Worm (Caenorhabditis elegans) whole organism, L3 larva: ENCODE measurements around the gene dgn-2.

Experiments used
- ama-1 ChIP-seq: fragments of 150-350 bp; optimal IDR thresholded peaks from 2 replicates; lab custom pipeline; 2018
- ceh-82 ChIP-seq: fragments of 150-350 bp; optimal IDR thresholded peaks from 2 replicates; lab custom pipeline; 2014; ENCODE audit warnings: missing biosample characterization, missing genetic modification characterization
- elt-2 ChIP-seq: sonication (generic microtip); optimal IDR thresholded peaks from 2 replicates; lab custom pipeline; 2016; ENCODE audit warnings: missing genetic modification reagents, mild to moderate bottlenecking, missing genetic modification characterization, missing compliant biosample characterization
- elt-3 ChIP-seq, 3 experiments: fragments of 150-350 bp in 1 of 3; sonication (generic microtip) in 2 of 3; optimal IDR thresholded peaks; 2 replicates in 2 of 3; 4 replicates in 1 of 3; lab custom pipeline; 2014 to 2017; ENCODE audit warnings: missing biosample characterization in 3 of 3, missing genetic modification characterization in 3 of 3
- lin-39 ChIP-seq: fragments of 150-350 bp; optimal IDR thresholded peaks from 2 replicates; lab custom pipeline; 2018; ENCODE audit warnings: missing biosample characterization, missing genetic modification reagents, missing genetic modification characterization
- mdl-1 ChIP-seq: fragments of 150-350 bp; optimal IDR thresholded peaks from 2 replicates; lab custom pipeline; 2014; ENCODE audit warnings: missing biosample characterization, missing genetic modification characterization
- nhr-11 ChIP-seq: fragments of 150-350 bp; optimal IDR thresholded peaks from 2 replicates; lab custom pipeline; 2014; ENCODE audit warnings: missing biosample characterization, missing genetic modification characterization
- nhr-12 ChIP-seq: fragments of 150-350 bp; optimal IDR thresholded peaks from 2 replicates; lab custom pipeline; 2014; ENCODE audit warnings: missing biosample characterization, missing genetic modification characterization
- nhr-28 ChIP-seq: fragments of 150-350 bp; optimal IDR thresholded peaks from 2 replicates; lab custom pipeline; 2014; ENCODE audit warnings: missing biosample characterization, missing genetic modification characterization
- nhr-43 ChIP-seq: sonication (generic microtip); optimal IDR thresholded peaks from 2 replicates; lab custom pipeline; 2016; ENCODE audit warnings: mild to moderate bottlenecking, missing genetic modification characterization, missing compliant biosample characterization; ENCODE audit not compliant: poor library complexity, severe bottlenecking
- skn-1 ChIP-seq: fragments of 150-350 bp; optimal IDR thresholded peaks from 2 replicates; lab custom pipeline; 2014; ENCODE audit warnings: missing biosample characterization, missing genetic modification characterization
- tbx-2 ChIP-seq: sonication (generic microtip); optimal IDR thresholded peaks from 2 replicates; lab custom pipeline; 2016; ENCODE audit warnings: mild to moderate bottlenecking, missing genetic modification characterization, missing compliant biosample characterization

DNA sequence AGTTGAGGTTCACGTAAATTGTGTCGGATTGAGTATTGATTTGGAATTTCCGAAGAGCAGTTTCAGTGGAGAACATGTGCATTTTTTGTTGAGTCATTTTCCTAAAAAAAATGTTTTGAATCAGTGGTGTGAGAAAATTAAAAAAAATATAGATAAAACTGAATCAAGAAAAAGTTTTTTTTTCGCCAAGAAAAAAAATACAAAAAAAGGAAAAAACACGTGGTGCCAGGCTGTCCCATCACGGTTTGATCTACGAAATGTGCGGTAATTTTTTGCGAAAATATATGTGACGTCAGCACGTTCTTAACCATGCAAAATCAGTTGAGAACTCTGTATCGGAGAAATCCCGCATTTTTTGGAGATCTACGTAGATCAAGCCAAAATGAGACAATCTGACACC, 26.6 kb upstream of the dgn-2 start, which contains the start of gene F56C3.9:
- TF ChIP-seq elt-2 (tag; lab: Kevin White, UChicago) (no peak), tbx-2 (tag; lab: Kevin White, UChicago) (no peak), mdl-1 (tag; lab: Kevin White, UChicago) (no peak), nhr-12 (tag; lab: Kevin White, UChicago) (no peak), ceh-82 (tag; lab: Kevin White, UChicago) (no peak), ama-1 (lab: Kevin White, UChicago) (no peak), lin-39 (tag; lab: Kevin White, UChicago) (no peak), skn-1 (no peak), elt-3 (tag; optimal IDR thresholded peaks at IDR 0.05; lab: Kevin White, UChicago) (no peak), nhr-28 (tag; lab: Kevin White, UChicago) (no peak), nhr-11 (tag; lab: Kevin White, UChicago) (no peak), nhr-43 (no peak)
